Worm (Caenorhabditis elegans): ENCODE results near the gene C32D5.7.

DNA sequence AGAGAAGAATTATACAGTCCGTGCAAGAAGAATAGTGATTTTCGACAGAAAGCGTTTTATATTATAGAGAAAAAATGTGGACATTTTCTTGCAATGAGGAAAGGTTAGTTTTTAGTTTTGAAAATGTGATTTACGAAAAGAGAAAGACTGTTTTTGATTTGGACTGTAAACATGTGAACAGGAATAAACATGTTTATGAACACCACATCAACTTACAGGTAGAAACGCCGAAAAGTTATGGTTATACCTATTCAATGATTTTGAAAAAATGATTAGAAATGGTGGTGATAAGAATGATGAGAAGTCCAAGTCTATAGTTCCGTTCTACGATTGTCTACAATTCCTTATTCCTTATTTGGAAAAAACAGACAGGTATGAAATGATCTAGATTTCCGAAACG lies 4.7 kb upstream of the C32D5.7 start:
- no peak for TF ChIP-seq ztf-11 (tag; optimal IDR thresholded peaks at IDR 0.05)
- no peak for TF ChIP-seq nhr-12 (tag; optimal IDR thresholded peaks at IDR 0.05)
- no peak for TF ChIP-seq lsy-2 (tag; optimal IDR thresholded peaks at IDR 0.05)
- no peak for TF ChIP-seq elt-3 (tag; optimal IDR thresholded peaks at IDR 0.05)
- TF ChIP-seq blmp-1 (tag; optimal IDR thresholded peaks at IDR 0.05): no peak
- TF ChIP-seq nhr-237 (tag; optimal IDR thresholded peaks at IDR 0.05): no peak
- no peak for TF ChIP-seq nhr-76 (tag; optimal IDR thresholded peaks at IDR 0.05)
- TF ChIP-seq pha-4 (tag; optimal IDR thresholded peaks at IDR 0.05): no peak
- TF ChIP-seq lin-13 (tag; optimal IDR thresholded peaks at IDR 0.05): no peak
